Worm (Caenorhabditis elegans): ENCODE results near the gene twk-26.

The twk-26 gene

ce11 chrX:3101562-3101961 is 46.9 kb upstream of the twk-26 start:
- TF ChIP-seq dmd-9 (GFP tag; IDR thresholded peaks at IDR 0.05) (no peak), mes-2 (tag; optimal IDR thresholded peaks at IDR 0.05; ENCODE audit: poor library complexity, severe bottlenecking) (peak; percentile 63), mep-1 (tag; optimal IDR thresholded peaks at IDR 0.05) (peak; percentile 3), tra-1 (GFP tag; IDR thresholded peaks at IDR 0.05) (0 out of 2 replicates have a peak, but pooled peaks have one; percentile 23), hlh-11 (tag; optimal IDR thresholded peaks at IDR 0.05) (peak; percentile 37), pha-4 (GFP tag; IDR thresholded peaks at IDR 0.05) (no peak), pha-4 (tag; optimal IDR thresholded peaks at IDR 0.05) (peak; percentile 83), Y48G9A.11 (GFP tag; IDR thresholded peaks at IDR 0.05) (no peak), lsy-2 (tag; optimal IDR thresholded peaks at IDR 0.05) (peak in 1 of 2 experiments; percentile 20), ceh-62 (tag; optimal IDR thresholded peaks at IDR 0.05) (no peak), T26A8.4 (GFP tag; IDR thresholded peaks at IDR 0.05) (0 out of 2 replicates have a peak, but pooled peaks have one; percentile 17), unc-62 (GFP tag; optimal IDR thresholded peaks at IDR 0.05 in 1 of 2) (peak in 1 of 2 experiments; percentile 18), unc-62 (tag; optimal IDR thresholded peaks at IDR 0.05) (no peak), set-16 (GFP tag; IDR thresholded peaks at IDR 0.05) (no peak), hlh-30 (tag; optimal IDR thresholded peaks at IDR 0.05; ENCODE audit: insufficient read depth) (peak; percentile 72), nhr-28 (tag; optimal IDR thresholded peaks at IDR 0.05) (peak; percentile 7), nhr-6 (tag; optimal IDR thresholded peaks at IDR 0.05) (peak; percentile 67), dve-1 (tag; optimal IDR thresholded peaks at IDR 0.05; ENCODE audit: insufficient read depth) (peak; percentile 28)

- no peak for TF ChIP-seq ceh-28 (tag; optimal IDR thresholded peaks at IDR 0.05)
- peak; percentile 96 for TF ChIP-seq dve-1 (tag; optimal IDR thresholded peaks at IDR 0.05; ENCODE audit: insufficient read depth)
- TF ChIP-seq dmd-9 (GFP tag; IDR thresholded peaks at IDR 0.05) = peak; percentile 51; the same call in 1 of the 2 replicates
- TF ChIP-seq daf-19 (GFP tag; conservative IDR thresholded peaks at IDR 0.05) = peak; percentile 75; the same call in 1 of the 2 replicates
- TF ChIP-seq ceh-82 (tag; optimal IDR thresholded peaks at IDR 0.05) = no peak
- peak; percentile 53; the same call in 1 of the 2 replicates for TF ChIP-seq php-3 (GFP tag; IDR thresholded peaks at IDR 0.05)
- no peak for TF ChIP-seq nhr-10 (tag; optimal IDR thresholded peaks at IDR 0.05)
- no peak for TF ChIP-seq nhr-237 (tag; optimal IDR thresholded peaks at IDR 0.05)
- peak; percentile 68 for TF ChIP-seq zfp-3 (GFP tag; conservative IDR thresholded peaks at IDR 0.05)
- TF ChIP-seq cey-2 (tag; optimal IDR thresholded peaks at IDR 0.05; ENCODE audit: borderline replicate concordance, insufficient read depth) = no peak
- TF ChIP-seq madf-9 (GFP tag; conservative IDR thresholded peaks at IDR 0.05) = no peak
- TF ChIP-seq ztf-11 (tag; optimal IDR thresholded peaks at IDR 0.05) = no peak
- TF ChIP-seq attf-4 (tag; optimal IDR thresholded peaks at IDR 0.05) = no peak
- no peak for TF ChIP-seq R02D3.7 (tag; optimal IDR thresholded peaks at IDR 0.05)
- no peak for TF ChIP-seq zip-2 (tag; optimal IDR thresholded peaks at IDR 0.05)
- no peak for TF ChIP-seq aly-2 (tag; optimal IDR thresholded peaks at IDR 0.05)
- peak; percentile 86 for TF ChIP-seq lin-38 (GFP tag; IDR thresholded peaks at IDR 0.05)
- no peak for TF ChIP-seq sdz-12 (GFP tag; optimal IDR thresholded peaks at IDR 0.05)
- 0 out of 2 replicates have a peak, but pooled peaks have one; percentile 54 for TF ChIP-seq ceh-20 (GFP tag; IDR thresholded peaks at IDR 0.05)
- TF ChIP-seq mep-1 (tag; optimal IDR thresholded peaks at IDR 0.05) = peak; percentile 94
- no peak for TF ChIP-seq lim-7 (GFP tag; IDR thresholded peaks at IDR 0.05)
- no peak for TF ChIP-seq skn-1 (tag; optimal IDR thresholded peaks at IDR 0.05)
- no peak for TF ChIP-seq mdt-29 (GFP tag; IDR thresholded peaks at IDR 0.05)
- no peak for TF ChIP-seq set-16 (GFP tag; IDR thresholded peaks at IDR 0.05)
- TF ChIP-seq ZK337.2 (GFP tag; IDR thresholded peaks at IDR 0.05) = no peak
- no peak for TF ChIP-seq dmd-8 (GFP tag; IDR thresholded peaks at IDR 0.05)
- peak; percentile 73 for TF ChIP-seq F10B5.3 (tag; optimal IDR thresholded peaks at IDR 0.05)
- TF ChIP-seq mes-2 (tag; optimal IDR thresholded peaks at IDR 0.05; ENCODE audit: poor library complexity, severe bottlenecking) = peak; percentile 93
- TF ChIP-seq lsy-2 (tag; optimal IDR thresholded peaks at IDR 0.05) = peak in 1 of 2 experiments; percentile 92
- no peak for TF ChIP-seq unc-62 (GFP tag; optimal IDR thresholded peaks at IDR 0.05 in 1 of 2)
- no peak for TF ChIP-seq unc-62 (tag; optimal IDR thresholded peaks at IDR 0.05)
- peak; percentile 35; the same call in 1 of the 2 replicates for TF ChIP-seq lin-1 (GFP tag; IDR thresholded peaks at IDR 0.05)
- TF ChIP-seq spr-3 (GFP tag; optimal IDR thresholded peaks at IDR 0.05) = peak; percentile 42
- TF ChIP-seq hlh-11 (tag; optimal IDR thresholded peaks at IDR 0.05) = peak; percentile 93
- no peak for TF ChIP-seq zfp-2 (tag; optimal IDR thresholded peaks at IDR 0.05)
- TF ChIP-seq Y5F2A.4 (GFP tag; optimal IDR thresholded peaks at IDR 0.05) = no peak
- peak; percentile 83 for TF ChIP-seq nhr-77 (tag; optimal IDR thresholded peaks at IDR 0.05)
- peak; percentile 62 for TF ChIP-seq mxl-3 (GFP tag; optimal IDR thresholded peaks at IDR 0.05)
- peak; percentile 80 for TF ChIP-seq arid-1 (GFP tag; conservative IDR thresholded peaks at IDR 0.05)
Measured at ce11 chrX:3099832-3100231, 45.2 kb upstream of the twk-26 start, which contains the start of gene sec-3. TSS of gene sec-3 (minus strand) at chrX:3099852.
